Fruit fly (Drosophila melanogaster) whole organism, prepupa: ENCODE measurements around the gene CG8142.

Experiments
- Blimp-1 ChIP-seq: fragments of 200-800 bp; sonication (Bioruptor generic); optimal IDR thresholded peaks from 3 replicates; lab custom pipeline; 2017; ENCODE audit warnings: missing biosample characterization, missing genetic modification characterization, mild to moderate bottlenecking, moderate library complexity, missing genetic modification reagents
- CG10631 ChIP-seq: fragments of 200-800 bp; sonication (Bioruptor generic); optimal IDR thresholded peaks from 2 replicates; lab custom pipeline; 2016; ENCODE audit warnings: missing biosample characterization, missing genetic modification characterization
- CG10669 ChIP-seq: fragments of 200-800 bp; sonication (Bioruptor generic); optimal IDR thresholded peaks from 3 replicates; lab custom pipeline; 2018; ENCODE audit warnings: missing biosample characterization, mild to moderate bottlenecking, missing genetic modification characterization, moderate library complexity
- CG11762 ChIP-seq: fragments of 200-800 bp; sonication (Bioruptor generic); optimal IDR thresholded peaks from 3 replicates; lab custom pipeline; 2016; ENCODE audit warnings: missing biosample characterization, missing genetic modification characterization; ENCODE audit not compliant: insufficient read depth
- CG1621 ChIP-seq: fragments of 200-800 bp; sonication (Bioruptor generic); optimal IDR thresholded peaks from 3 replicates; lab custom pipeline; 2018; ENCODE audit warnings: missing biosample characterization, mild to moderate bottlenecking, missing genetic modification characterization
- CG3032 ChIP-seq: fragments of 200-800 bp; optimal IDR thresholded peaks from 2 replicates; lab custom pipeline; 2019; ENCODE audit warnings: missing biosample characterization, mild to moderate bottlenecking, missing genetic modification characterization, moderate library complexity
- CG31627 ChIP-seq: fragments of 200-800 bp; sonication (Bioruptor generic); optimal IDR thresholded peaks from 3 replicates; lab custom pipeline; 2016; ENCODE audit warnings: missing biosample characterization, missing genetic modification characterization
- CG32006 ChIP-seq: fragments of 200-800 bp; sonication (Bioruptor generic); optimal IDR thresholded peaks from 3 replicates; lab custom pipeline; 2017; ENCODE audit warnings: missing biosample characterization, mild to moderate bottlenecking, missing genetic modification characterization
- CG3919 ChIP-seq: fragments of 200-800 bp; sonication (Bioruptor generic); optimal IDR thresholded peaks from 3 replicates; lab custom pipeline; 2016; ENCODE audit warnings: missing biosample characterization, missing genetic modification characterization
- CG6163 ChIP-seq: fragments of 200-800 bp; sonication (Bioruptor generic); IDR thresholded peaks from 3 replicates; pipeline ENCODE4 v1.3.6; 2022; ENCODE audit warnings: missing biosample characterization, missing genetic modification characterization
- CG6276 ChIP-seq: fragments of 200-800 bp; sonication (Bioruptor generic); optimal IDR thresholded peaks from 2 replicates; lab custom pipeline; 2017; ENCODE audit warnings: missing biosample characterization, mild to moderate bottlenecking, missing genetic modification characterization
- CG6808 ChIP-seq: fragments of 200-800 bp; sonication (Bioruptor generic); optimal IDR thresholded peaks from 3 replicates; lab custom pipeline; 2017; ENCODE audit warnings: missing biosample characterization, missing genetic modification characterization, mild to moderate bottlenecking, moderate library complexity, missing genetic modification reagents
- CG6854 ChIP-seq: fragments of 200-800 bp; sonication (Bioruptor generic); optimal IDR thresholded peaks from 2 replicates; lab custom pipeline; 2017; ENCODE audit warnings: missing biosample characterization, mild to moderate bottlenecking, missing genetic modification characterization
- CG8319 ChIP-seq: fragments of 200-800 bp; sonication (Bioruptor generic); optimal IDR thresholded peaks from 3 replicates; lab custom pipeline; 2016; ENCODE audit warnings: missing biosample characterization, missing genetic modification characterization
- CG8632 ChIP-seq: fragments of 200-800 bp; sonication (Bioruptor generic); optimal IDR thresholded peaks from 3 replicates; lab custom pipeline; 2016; ENCODE audit warnings: missing biosample characterization, missing genetic modification characterization
- CG9139 ChIP-seq: fragments of 200-800 bp; sonication (Bioruptor generic); optimal IDR thresholded peaks from 3 replicates; lab custom pipeline; 2017; ENCODE audit warnings: missing biosample characterization, mild to moderate bottlenecking, missing genetic modification characterization
- Eip93F ChIP-seq: fragments of 200-800 bp; sonication (Bioruptor generic); optimal IDR thresholded peaks from 2 replicates; lab custom pipeline; 2016; ENCODE audit warnings: missing biosample characterization, mild to moderate bottlenecking, missing genetic modification characterization
- Ets96B ChIP-seq: fragments of 200-800 bp; optimal IDR thresholded peaks from 2 replicates; lab custom pipeline; 2019; ENCODE audit warnings: missing biosample characterization, mild to moderate bottlenecking, missing genetic modification characterization, moderate library complexity
- Gug ChIP-seq: fragments of 200-800 bp; sonication (Bioruptor generic); IDR thresholded peaks from 2 replicates; pipeline ENCODE4 v1.3.6; 2022; ENCODE audit warnings: missing biosample characterization, missing genetic modification characterization
- Hr38 ChIP-seq: sonication (Bioruptor generic); optimal IDR thresholded peaks from 2 replicates; lab custom pipeline; 2016; ENCODE audit warnings: missing biosample characterization, missing genetic modification characterization
- Lpt ChIP-seq: fragments of 200-800 bp; sonication (Bioruptor generic); optimal IDR thresholded peaks from 3 replicates; lab custom pipeline; 2016; ENCODE audit warnings: missing biosample characterization, missing genetic modification characterization
- Met ChIP-seq: fragments of 200-800 bp; sonication (Bioruptor generic); optimal IDR thresholded peaks from 3 replicates; lab custom pipeline; 2016; ENCODE audit warnings: missing biosample characterization, missing genetic modification characterization
- OdsH ChIP-seq: fragments of 200-800 bp; sonication (Bioruptor generic); optimal IDR thresholded peaks from 3 replicates; lab custom pipeline; 2016; ENCODE audit warnings: missing biosample characterization, missing genetic modification characterization
- Sox15 ChIP-seq: fragments of 200-800 bp; sonication (Bioruptor generic); optimal IDR thresholded peaks from 3 replicates; lab custom pipeline; 2016; ENCODE audit warnings: missing biosample characterization, missing genetic modification characterization
- acj6 ChIP-seq: fragments of 200-800 bp; sonication (Bioruptor generic); optimal IDR thresholded peaks from 3 replicates; lab custom pipeline; 2016; ENCODE audit warnings: missing biosample characterization, missing genetic modification characterization
- dac ChIP-seq: fragments of 200-800 bp; sonication (Bioruptor generic); optimal IDR thresholded peaks from 2 replicates; lab custom pipeline; 2017; ENCODE audit warnings: missing biosample characterization, mild to moderate bottlenecking, missing genetic modification characterization
- dsx ChIP-seq: fragments of 200-800 bp; optimal IDR thresholded peaks from 3 replicates; lab custom pipeline; 2019; ENCODE audit warnings: missing biosample characterization, mild to moderate bottlenecking, missing genetic modification characterization, moderate library complexity; ENCODE audit not compliant: poor library complexity, severe bottlenecking
- eg ChIP-seq: fragments of 200-800 bp; sonication (Bioruptor generic); IDR thresholded peaks from 3 replicates; pipeline ENCODE4 v1.3.6; 2022; ENCODE audit warnings: missing biosample characterization, missing genetic modification characterization
- fkh ChIP-seq: fragments of 200-800 bp; sonication (Bioruptor generic); optimal IDR thresholded peaks from 3 replicates; lab custom pipeline; 2017; ENCODE audit warnings: missing biosample characterization, mild to moderate bottlenecking, missing genetic modification characterization, moderate library complexity
- net ChIP-seq: fragments of 200-800 bp; sonication (Bioruptor generic); optimal IDR thresholded peaks from 3 replicates; lab custom pipeline; 2016; ENCODE audit warnings: missing biosample characterization, missing genetic modification characterization
- pdm3 ChIP-seq: fragments of 200-800 bp; sonication (Bioruptor generic); optimal IDR thresholded peaks from 3 replicates; lab custom pipeline; 2016; ENCODE audit warnings: missing biosample characterization, missing genetic modification characterization
- salr ChIP-seq, 2 experiments: fragments of 200-800 bp; sonication (Bioruptor generic); optimal IDR thresholded peaks; 3 replicates each; lab custom pipeline; 2016 to 2018; ENCODE audit warnings: missing biosample characterization in 2 of 2, missing genetic modification characterization in 2 of 2, mild to moderate bottlenecking in 1 of 2
- spab ChIP-seq: fragments of 200-800 bp; sonication (Bioruptor generic); optimal IDR thresholded peaks from 2 replicates; lab custom pipeline; 2017; ENCODE audit warnings: missing biosample characterization, mild to moderate bottlenecking, missing genetic modification characterization, missing genetic modification reagents
- ss ChIP-seq, 2 experiments: fragments of 200-800 bp; sonication (Bioruptor generic); optimal IDR thresholded peaks; 2 replicates in 1 of 2; 3 replicates in 1 of 2; lab custom pipeline; 2017 to 2018; ENCODE audit warnings: mild to moderate bottlenecking in 2 of 2, missing biosample characterization in 2 of 2, missing genetic modification characterization in 2 of 2, moderate library complexity in 1 of 2
- svp ChIP-seq: fragments of 200-800 bp; sonication (Bioruptor generic); peaks from one replicate; lab custom pipeline; 2016; ENCODE audit warnings: missing biosample characterization, missing genetic modification characterization
- vri ChIP-seq: fragments of 200-800 bp; sonication (Bioruptor generic); optimal IDR thresholded peaks from 3 replicates; lab custom pipeline; 2016; ENCODE audit warnings: missing biosample characterization, mild to moderate bottlenecking, missing genetic modification characterization

CG8142 gene

dm6 chrX:17829083-17829997 is 15.2 kb downstream of the CG8142 start (continued):
- peak; percentile 49 for TF ChIP-seq CG10669
- TF ChIP-seq dsx (GFP tag; lab: Kevin White, UChicago) = peak; percentile 47
- peak; percentile 35 for TF ChIP-seq CG10631 (GFP tag; lab: Kevin White, UChicago)
- TF ChIP-seq Met = peak; percentile 52
- TF ChIP-seq CG6276 (GFP tag; lab: Kevin White, UChicago) = peak; percentile 81
- peak; percentile 34 for TF ChIP-seq pdm3 (GFP tag; lab: Kevin White, UChicago)
- TF ChIP-seq net = peak; percentile 66
- TF ChIP-seq CG6163 (GFP tag; lab: Robert Waterston, UW) = peak; percentile 15
- peak; percentile 47 for TF ChIP-seq Sox15 (GFP tag; lab: Kevin White, UChicago)
- TF ChIP-seq CG1621 = peak; percentile 37
- TF ChIP-seq CG6808 (GFP tag; lab: Kevin White, UChicago) = peak; percentile 65
- peak; percentile 64 for TF ChIP-seq svp (GFP tag; lab: Kevin White, UChicago)
- TF ChIP-seq Gug (GFP tag; lab: Robert Waterston, UW) = peak; percentile 43; the same call in 1 of the 2 replicates
- no peak for TF ChIP-seq vri (GFP tag; lab: Kevin White, UChicago)
- no peak for TF ChIP-seq Eip93F
- peak in 1 of 2 experiments; percentile 51 for TF ChIP-seq salr (GFP tag; optimal IDR thresholded peaks at IDR 0.05; lab: Kevin White, UChicago)
- TF ChIP-seq CG3919 (GFP tag; lab: Kevin White, UChicago) = peak; percentile 57
- no peak for TF ChIP-seq Hr38 (GFP tag; lab: Kevin White, UChicago)
- TF ChIP-seq CG8632 (GFP tag; lab: Kevin White, UChicago) = peak; percentile 54
- peak; percentile 61; the same call in 2 of the 3 replicates for TF ChIP-seq eg (GFP tag; lab: Robert Waterston, UW)
- peak; percentile 3 for TF ChIP-seq CG8319
- peak; percentile 30 for TF ChIP-seq acj6
- peak; percentile 44 for TF ChIP-seq CG11762 (GFP tag; lab: Kevin White, UChicago)
- peak; percentile 16 for TF ChIP-seq Lpt (GFP tag; lab: Kevin White, UChicago)
- peak; percentile 16 for TF ChIP-seq fkh (GFP tag; lab: Kevin White, UChicago)
- peak; percentile 58 for TF ChIP-seq CG3032 (tag; lab: Kevin White, UChicago)
- peak; percentile 21 to 60 for TF ChIP-seq ss (GFP tag; optimal IDR thresholded peaks at IDR 0.05; lab: Kevin White, UChicago)
- peak; percentile 84 for TF ChIP-seq OdsH (GFP tag; lab: Kevin White, UChicago)
- TF ChIP-seq CG9139 (GFP tag; lab: Kevin White, UChicago) = no peak
- TF ChIP-seq CG32006 = peak; percentile 82
- peak; percentile 65 for TF ChIP-seq dac
- TF ChIP-seq CG6854 (GFP tag; lab: Kevin White, UChicago) = no peak
- TF ChIP-seq Ets96B (tag; lab: Kevin White, UChicago) = peak; percentile 58
- peak; percentile 42 for TF ChIP-seq spab (GFP tag; lab: Kevin White, UChicago)

- TF ChIP-seq CG31627 (GFP tag; lab: Kevin White, UChicago) = no peak
- TF ChIP-seq Blimp-1 (GFP tag; lab: Kevin White, UChicago) = peak; percentile 65
Observed at dm6 chrX:17828298-17829033, 16.0 kb downstream of the CG8142 start.
